Worm (Caenorhabditis elegans) whole organism, mixed stage, embryonic: Measurements from ENCODE around the gene emb-8.
A peak's percentile ranks its signal among the peaks of the same experiment; 100 is the strongest.

Experiments
- ceh-39 ChIP-seq: fragments of 150-350 bp; optimal IDR thresholded peaks from 2 replicates; lab custom pipeline; 2014; ENCODE audit warnings: missing biosample characterization, missing genetic modification characterization
- ceh-43 ChIP-seq: fragments of 200-800 bp; sonication (Bioruptor generic); optimal IDR thresholded peaks from 2 replicates; lab custom pipeline; 2018; ENCODE audit warnings: mild to moderate bottlenecking, missing genetic modification characterization, moderate library complexity, missing compliant biosample characterization
- ces-1 ChIP-seq: fragments of 150-350 bp; optimal IDR thresholded peaks from 2 replicates; lab custom pipeline; 2014; ENCODE audit warnings: missing biosample characterization, missing genetic modification reagents, missing genetic modification characterization
- cnd-1 ChIP-seq: fragments of 200-800 bp; sonication (Bioruptor generic); optimal IDR thresholded peaks from 2 replicates; lab custom pipeline; 2018; ENCODE audit warnings: mild to moderate bottlenecking, missing genetic modification characterization, missing compliant biosample characterization
- drap-1 ChIP-seq: fragments of 200-800 bp; sonication (Bioruptor generic); optimal IDR thresholded peaks from 3 replicates; lab custom pipeline; 2018; ENCODE audit warnings: mild to moderate bottlenecking, missing genetic modification characterization, missing compliant biosample characterization
- elt-1 ChIP-seq: sonication (generic microtip); optimal IDR thresholded peaks from 2 replicates; lab custom pipeline; 2017; ENCODE audit warnings: missing genetic modification characterization, mild to moderate bottlenecking, missing compliant biosample characterization, antibody characterized with exemption, moderate library complexity, borderline replicate concordance; ENCODE audit not compliant: insufficient read depth
- elt-3 ChIP-seq: fragments of 150-350 bp; optimal IDR thresholded peaks from 2 replicates; lab custom pipeline; 2014; ENCODE audit warnings: missing biosample characterization, missing genetic modification characterization
- flh-1 ChIP-seq: fragments of 200-800 bp; sonication (Bioruptor generic); optimal IDR thresholded peaks from 2 replicates; lab custom pipeline; 2018; ENCODE audit warnings: mild to moderate bottlenecking, missing genetic modification characterization, moderate library complexity, missing compliant biosample characterization
- ham-2 ChIP-seq: fragments of 200-800 bp; sonication (Bioruptor generic); optimal IDR thresholded peaks from 2 replicates; lab custom pipeline; 2018; ENCODE audit warnings: mild to moderate bottlenecking, missing genetic modification characterization, missing compliant biosample characterization
- lin-13 ChIP-seq: fragments of 150-350 bp; optimal IDR thresholded peaks from 2 replicates; lab custom pipeline; 2014; ENCODE audit warnings: missing biosample characterization, missing genetic modification characterization
- mab-5 ChIP-seq: fragments of 150-350 bp; optimal IDR thresholded peaks from 2 replicates; lab custom pipeline; 2014; ENCODE audit warnings: missing biosample characterization, missing genetic modification characterization
- mls-2 ChIP-seq: sonication (generic microtip); optimal IDR thresholded peaks from 2 replicates; lab custom pipeline; 2016; ENCODE audit warnings: mild to moderate bottlenecking, missing genetic modification characterization, moderate library complexity, missing compliant biosample characterization
- nhr-12 ChIP-seq: fragments of 150-350 bp; optimal IDR thresholded peaks from 2 replicates; lab custom pipeline; 2014; ENCODE audit warnings: missing biosample characterization, missing genetic modification characterization
- nhr-2 ChIP-seq: fragments of 150-350 bp; optimal IDR thresholded peaks from 2 replicates; lab custom pipeline; 2014; ENCODE audit warnings: missing biosample characterization, missing genetic modification characterization
- nhr-237 ChIP-seq: fragments of 150-350 bp; optimal IDR thresholded peaks from 2 replicates; lab custom pipeline; 2014; ENCODE audit warnings: missing biosample characterization, missing genetic modification characterization
- nhr-28 ChIP-seq: fragments of 150-350 bp; optimal IDR thresholded peaks from 2 replicates; lab custom pipeline; 2014; ENCODE audit warnings: missing biosample characterization, missing genetic modification characterization
- nhr-76 ChIP-seq: sonication (generic microtip); optimal IDR thresholded peaks from 2 replicates; lab custom pipeline; 2017; ENCODE audit warnings: missing biosample characterization, missing genetic modification characterization
- pha-4 ChIP-seq: fragments of 150-350 bp; optimal IDR thresholded peaks from 2 replicates; lab custom pipeline; 2018; ENCODE audit warnings: missing biosample characterization, missing genetic modification reagents, missing genetic modification characterization
- sem-2 ChIP-seq: fragments of 200-800 bp; sonication (Bioruptor generic); optimal IDR thresholded peaks from 2 replicates; lab custom pipeline; 2018; ENCODE audit warnings: mild to moderate bottlenecking, missing genetic modification characterization, missing compliant biosample characterization
- sptf-1 ChIP-seq: sonication (generic microtip); optimal IDR thresholded peaks from 2 replicates; lab custom pipeline; 2017; ENCODE audit warnings: mild to moderate bottlenecking, missing genetic modification characterization, moderate library complexity, missing compliant biosample characterization
- tbx-8 ChIP-seq: fragments of 200-800 bp; sonication (Bioruptor generic); optimal IDR thresholded peaks from 2 replicates; lab custom pipeline; 2018; ENCODE audit warnings: mild to moderate bottlenecking, missing genetic modification characterization, moderate library complexity, missing compliant biosample characterization
- unc-120 ChIP-seq: sonication (generic microtip); optimal IDR thresholded peaks from 2 replicates; lab custom pipeline; 2017; ENCODE audit warnings: missing genetic modification characterization, missing compliant biosample characterization; ENCODE audit not compliant: poor library complexity, severe bottlenecking
- unc-39 ChIP-seq: fragments of 150-350 bp; optimal IDR thresholded peaks from 2 replicates; lab custom pipeline; 2014; ENCODE audit warnings: missing biosample characterization, missing genetic modification characterization
- unc-62 ChIP-seq: fragments of 150-350 bp; optimal IDR thresholded peaks from 2 replicates; lab custom pipeline; 2014; ENCODE audit warnings: missing biosample characterization, missing genetic modification reagents, missing genetic modification characterization
- zip-8 ChIP-seq: fragments of 150-350 bp; optimal IDR thresholded peaks from 2 replicates; lab custom pipeline; 2014; ENCODE audit warnings: missing biosample characterization, missing genetic modification characterization

The emb-8 gene

DNA sequence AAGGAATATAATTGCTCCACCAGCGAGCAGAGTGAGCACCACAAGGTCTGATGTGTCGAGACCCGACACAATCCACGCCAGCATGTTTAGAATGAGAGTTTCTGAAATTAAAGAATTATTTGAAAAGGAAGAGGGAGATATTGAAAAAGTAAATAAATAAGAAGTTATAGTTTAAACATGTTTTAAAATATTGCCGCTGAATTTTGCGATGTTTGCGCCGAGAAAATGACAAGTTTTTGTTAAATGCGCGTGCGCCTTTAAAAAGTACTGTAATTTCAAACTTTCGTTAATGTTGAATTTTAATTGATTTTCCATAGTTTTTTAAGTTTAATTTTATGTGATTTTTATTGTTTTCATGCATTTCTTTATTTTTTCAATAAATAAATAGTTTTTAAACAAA, at the start of gene emb-8:
emb-8 (minus strand) TSS at position 101 of the 400 bp plus-strand sequence.
- TF ChIP-seq unc-120 (tag; lab: Kevin White, UChicago) (no peak), nhr-76 (tag; lab: Kevin White, UChicago) (no peak), elt-1 (no peak), ham-2 (no peak), mls-2 (tag; lab: Kevin White, UChicago) (no peak)

DNA sequence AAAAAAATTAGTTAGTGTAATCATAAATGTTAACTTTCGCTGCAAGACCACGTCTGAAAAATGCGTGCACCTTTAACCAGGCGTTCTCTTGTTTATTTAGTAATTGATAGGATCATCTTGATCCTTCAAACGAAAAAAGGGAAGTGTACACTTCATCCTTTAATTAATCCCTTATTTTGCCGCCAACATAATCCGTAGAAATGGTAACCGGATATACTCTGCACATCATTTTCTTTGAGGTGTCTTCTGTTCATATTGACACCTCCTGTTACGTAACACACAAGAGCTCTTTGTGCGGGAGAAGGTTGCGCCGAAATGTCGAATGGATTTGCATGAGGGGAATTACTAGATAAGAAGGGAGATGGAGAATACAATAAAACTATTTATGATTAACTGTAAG, 49.2 kb upstream of the emb-8 start:
- TF ChIP-seq nhr-237 (no peak), nhr-28 (tag; lab: Kevin White, UChicago) (no peak), zip-8 (tag; lab: Kevin White, UChicago) (peak; percentile 14), ham-2 (no peak), elt-1 (no peak), nhr-76 (tag; lab: Kevin White, UChicago) (no peak), unc-62 (GFP tag; lab: Kevin White, UChicago) (no peak), nhr-2 (tag; lab: Kevin White, UChicago) (peak; percentile 81), lin-13 (tag; lab: Kevin White, UChicago) (no peak)

DNA sequence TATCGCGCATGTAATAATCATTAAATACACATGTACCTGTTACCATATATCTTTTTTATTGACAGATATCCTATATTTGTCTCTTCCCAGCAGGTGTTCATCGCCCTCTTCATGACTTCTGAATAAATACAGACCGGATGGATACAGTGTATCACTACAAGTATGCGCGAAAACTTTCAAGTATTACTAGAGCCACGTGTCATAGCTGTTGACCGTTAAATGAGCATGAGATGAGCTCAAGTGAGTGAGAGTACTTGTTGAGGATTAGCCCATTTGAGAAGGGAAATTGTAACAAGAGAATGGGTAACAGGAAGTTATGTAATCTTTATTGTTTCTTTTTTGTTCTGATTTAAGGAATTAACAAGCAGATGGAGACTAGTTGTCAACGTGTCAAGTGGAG, 45.6 kb upstream of the emb-8 start:
- TF ChIP-seq elt-3 (tag; lab: Kevin White, UChicago) = no peak
- no peak for TF ChIP-seq ces-1
- TF ChIP-seq drap-1 (GFP tag; lab: Kevin White, UChicago) = no peak
- TF ChIP-seq nhr-2 (tag; lab: Kevin White, UChicago) = peak; percentile 92
- TF ChIP-seq sem-2 (GFP tag; lab: Kevin White, UChicago) = no peak
- TF ChIP-seq unc-39 (tag; lab: Kevin White, UChicago) = no peak
- TF ChIP-seq nhr-237 = no peak

DNA sequence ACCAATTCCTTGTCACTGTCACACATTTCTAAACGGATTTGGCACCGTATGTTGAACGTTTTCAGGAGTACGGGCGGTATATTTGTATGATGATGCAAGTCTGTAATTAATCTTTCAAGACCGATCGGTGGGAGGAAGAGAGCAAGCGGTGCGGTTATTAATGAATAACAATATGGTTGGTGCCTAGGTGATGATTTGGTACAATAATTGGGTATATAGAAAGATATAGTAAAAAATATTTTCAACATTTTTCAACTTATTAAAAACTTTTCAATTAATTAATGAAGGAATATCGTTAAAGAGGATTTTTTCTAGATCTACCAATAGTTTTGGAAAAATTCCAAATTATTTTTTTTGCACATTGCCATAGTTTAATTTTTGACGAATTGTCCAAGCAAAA, 45.1 kb upstream of the emb-8 start, which contains the start of gene cnd-1:
cnd-1 (minus strand) TSS at position 101 of the 400 bp plus-strand sequence.
- TF ChIP-seq nhr-2 (tag; lab: Kevin White, UChicago) = peak; percentile 72
- TF ChIP-seq elt-3 (tag; lab: Kevin White, UChicago) = no peak

DNA sequence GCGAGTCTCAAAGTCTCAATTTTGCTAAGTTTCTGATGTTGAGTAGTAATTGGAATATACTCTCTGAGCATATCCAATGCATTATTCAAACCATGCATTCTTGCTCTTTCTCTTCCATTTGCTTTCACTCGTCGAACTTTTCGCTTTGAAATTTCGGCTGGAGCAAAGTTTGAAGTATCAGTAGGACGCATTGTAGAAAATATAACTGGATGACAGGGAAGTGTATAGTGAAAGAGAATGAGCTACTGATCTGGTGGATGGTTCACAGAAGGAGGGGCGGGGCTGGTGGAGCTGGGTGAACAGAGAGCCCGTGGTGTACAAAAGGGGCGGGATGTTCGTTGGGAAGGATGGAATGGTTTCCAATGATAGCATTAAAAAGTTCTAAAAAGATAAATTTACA, 42.4 kb upstream of the emb-8 start:
- TF ChIP-seq nhr-2 (tag; lab: Kevin White, UChicago) = no peak
- no peak for TF ChIP-seq lin-13 (tag; lab: Kevin White, UChicago)
- no peak for TF ChIP-seq sptf-1
- no peak for TF ChIP-seq ham-2
- no peak for TF ChIP-seq mab-5 (tag; lab: Kevin White, UChicago)
- TF ChIP-seq nhr-76 (tag; lab: Kevin White, UChicago) = no peak
- TF ChIP-seq cnd-1 (tag; lab: Kevin White, UChicago) = no peak
- TF ChIP-seq ces-1 = no peak
- TF ChIP-seq elt-1 = no peak
- no peak for TF ChIP-seq ceh-39 (tag; lab: Kevin White, UChicago)
- no peak for TF ChIP-seq nhr-237
- TF ChIP-seq nhr-28 (tag; lab: Kevin White, UChicago) = no peak

DNA sequence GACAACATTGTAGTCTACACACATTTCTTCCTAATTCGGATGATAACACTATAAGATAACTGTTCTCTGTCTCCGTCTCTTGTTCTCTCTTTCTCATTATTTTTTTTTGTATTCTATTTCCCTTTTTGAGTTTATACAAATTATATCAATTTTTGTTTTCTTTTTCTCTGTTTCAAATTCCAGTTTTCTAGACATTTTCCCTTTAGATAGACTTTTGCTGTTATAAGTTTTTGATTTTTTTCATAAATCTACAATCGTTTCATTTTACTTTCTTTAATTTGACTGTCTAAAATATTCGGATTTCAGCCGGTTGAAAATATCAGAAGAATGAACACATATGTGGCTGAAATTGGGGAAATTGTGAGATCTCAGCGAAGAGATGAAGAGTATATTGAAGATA, 36.6 kb upstream of the emb-8 start, which contains the start of gene prx-10:
prx-10 (plus strand) TSS at position 301 of the 400 bp plus-strand sequence.
- TF ChIP-seq lin-13 (tag; lab: Kevin White, UChicago) (no peak), nhr-237 (no peak), nhr-12 (no peak), nhr-76 (tag; lab: Kevin White, UChicago) (no peak), ceh-43 (GFP tag; lab: Kevin White, UChicago) (no peak), tbx-8 (GFP tag; lab: Kevin White, UChicago) (no peak), mab-5 (tag; lab: Kevin White, UChicago) (no peak), mls-2 (tag; lab: Kevin White, UChicago) (no peak), drap-1 (GFP tag; lab: Kevin White, UChicago) (no peak), ham-2 (no peak), pha-4 (tag; lab: Kevin White, UChicago) (no peak)
- TF ChIP-seq, all 35 proteins: peak for 0

DNA sequence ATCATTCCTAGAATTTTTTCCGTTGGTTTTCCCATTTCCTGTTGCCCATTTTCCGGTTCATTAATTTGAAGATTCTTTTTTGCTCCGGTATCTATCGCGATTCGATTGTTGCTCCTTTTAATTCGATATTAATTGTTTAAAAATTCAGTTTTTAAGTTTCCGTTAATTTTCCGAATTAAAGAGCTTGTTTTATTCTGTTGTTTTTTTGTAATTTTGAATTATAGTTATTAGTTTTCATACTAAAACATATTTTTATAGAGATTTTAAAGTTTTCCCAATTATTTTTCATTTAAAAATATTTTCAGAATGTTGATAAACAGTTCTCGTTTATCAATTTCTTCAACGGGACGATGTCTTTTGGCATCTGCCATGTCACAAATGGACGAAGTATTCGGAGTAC, 34.8 kb upstream of the emb-8 start, which contains the start of gene mrps-26:
mrps-26 (plus strand) TSS at position 301 of the 400 bp plus-strand sequence.
- TF ChIP-seq pha-4 (tag; lab: Kevin White, UChicago) = no peak
- TF ChIP-seq nhr-237 = no peak
- TF ChIP-seq flh-1 (GFP tag; lab: Kevin White, UChicago) = no peak
- TF ChIP-seq mls-2 (tag; lab: Kevin White, UChicago) = no peak
- no peak for TF ChIP-seq ceh-39 (tag; lab: Kevin White, UChicago)
- TF ChIP-seq nhr-12 = no peak
